Worm (Caenorhabditis elegans): ENCODE results near the gene parg-1.

DNA sequence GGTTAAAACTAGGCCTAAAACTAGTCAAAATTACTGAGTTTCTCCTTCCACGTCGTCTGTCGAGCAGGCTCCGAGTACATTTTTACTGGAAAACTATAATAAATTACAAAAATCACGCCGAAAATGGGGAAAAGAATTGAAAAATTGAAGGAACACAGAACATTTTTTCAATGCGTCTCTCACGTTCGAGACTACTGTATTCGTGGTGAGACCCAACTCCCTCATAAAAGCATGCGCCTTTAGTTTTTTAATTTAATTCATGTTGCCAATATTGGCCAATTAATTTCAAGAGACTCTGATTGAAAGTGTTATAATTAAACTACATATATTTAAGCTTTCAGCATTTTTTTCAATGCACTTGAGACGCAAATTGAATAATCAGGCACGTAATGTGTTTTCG lies 8.1 kb downstream of the parg-1 start:
- TF ChIP-seq alr-1 (tag; optimal IDR thresholded peaks at IDR 0.05; ENCODE audit: borderline replicate concordance), result no peak
- no peak for TF ChIP-seq egl-27 (tag; optimal IDR thresholded peaks at IDR 0.05)
- no peak for TF ChIP-seq nhr-237 (tag; optimal IDR thresholded peaks at IDR 0.05)
- TF ChIP-seq nhr-76 (tag; optimal IDR thresholded peaks at IDR 0.05), result no peak
- TF ChIP-seq nhr-11 (tag; optimal IDR thresholded peaks at IDR 0.05), result no peak
- no peak for TF ChIP-seq nhr-90 (tag; optimal IDR thresholded peaks at IDR 0.05; ENCODE audit: poor library complexity)
- TF ChIP-seq unc-30 (tag; optimal IDR thresholded peaks at IDR 0.05), result no peak
- no peak for TF ChIP-seq fos-1 (tag; optimal IDR thresholded peaks at IDR 0.05)
- no peak for TF ChIP-seq unc-62 (GFP tag; optimal IDR thresholded peaks at IDR 0.05)

Measured in whole organism, L1 larva.